Comparison of ENCODE assay signal across 4 worm cellular contexts in the genomic region with DNA sequence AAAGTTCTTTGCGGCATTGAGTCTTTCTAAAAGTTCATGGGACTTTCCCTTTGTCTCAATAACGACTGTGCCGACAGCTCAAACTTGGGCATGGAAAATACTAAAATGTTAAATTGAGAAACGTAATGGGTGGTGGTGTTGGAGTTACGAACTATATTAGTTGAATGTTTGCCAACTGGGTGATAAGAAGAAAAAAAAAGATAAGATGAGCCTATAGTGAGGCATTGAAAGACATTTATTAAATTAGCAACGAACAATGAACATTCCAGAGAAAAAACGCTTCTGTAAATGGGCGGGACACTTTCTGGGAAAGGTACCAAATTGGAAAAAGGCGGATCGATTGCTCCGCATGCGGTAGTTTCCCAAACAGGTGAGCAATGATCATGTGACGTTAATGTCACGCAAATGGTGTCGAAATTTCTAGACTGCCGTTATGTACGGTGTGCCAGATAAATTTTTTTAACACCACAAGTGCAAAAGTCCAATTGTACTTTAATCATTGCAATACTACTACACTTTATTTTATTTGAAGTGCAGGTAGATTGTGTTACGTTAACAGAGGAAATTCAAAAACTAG.
A peak's percentile ranks its signal among the peaks of the same experiment; 100 is the strongest.
TF ChIP-seq lines count a peak whose summit lies in the region.

No protein-coding gene starts in this region.

TF ChIP-seq in whole organism, L1 larva, 84 proteins besides CTCF, POLR2A, EP300 and RAD21 (continued from another document):
- no peak for TF ChIP-seq C16A3.4 (tag; optimal IDR thresholded peaks at IDR 0.05; lab: Kevin White, UChicago)
- no peak for TF ChIP-seq hlh-17 (GFP tag; optimal IDR thresholded peaks at IDR 0.05; lab: Kevin White, UChicago; ENCODE audit: borderline replicate concordance)
- TF ChIP-seq irx-1 (tag; optimal IDR thresholded peaks at IDR 0.05; lab: Kevin White, UChicago) = no peak

TF ChIP-seq in whole organism, L2 larva, 48 proteins besides CTCF, POLR2A, EP300 and RAD21 (continued from another document):
- TF ChIP-seq alr-1 (tag; optimal IDR thresholded peaks at IDR 0.05; lab: Kevin White, UChicago) (no peak), gmeb-1 (tag; optimal IDR thresholded peaks at IDR 0.05; lab: Kevin White, UChicago) (no peak), lin-39 (tag; optimal IDR thresholded peaks at IDR 0.05; lab: Kevin White, UChicago) (no peak), crh-2 (tag; optimal IDR thresholded peaks at IDR 0.05; lab: Kevin White, UChicago) (peak; percentile 36), nhr-237 (tag; optimal IDR thresholded peaks at IDR 0.05; lab: Kevin White, UChicago) (no peak), nhr-6 (tag; optimal IDR thresholded peaks at IDR 0.05; lab: Kevin White, UChicago) (no peak), ZK546.5 (tag; optimal IDR thresholded peaks at IDR 0.05; lab: Kevin White, UChicago) (no peak), nhr-25 (tag; optimal IDR thresholded peaks at IDR 0.05; lab: Kevin White, UChicago) (no peak), Y55F3AM.14 (GFP tag; optimal IDR thresholded peaks at IDR 0.05; lab: Kevin White, UChicago) (no peak), peb-1 (tag; optimal IDR thresholded peaks at IDR 0.05; lab: Kevin White, UChicago) (no peak), mab-5 (tag; optimal IDR thresholded peaks at IDR 0.05; lab: Kevin White, UChicago) (no peak), F13H6.1 (tag; optimal IDR thresholded peaks at IDR 0.05; lab: Kevin White, UChicago) (peak; percentile 8), nhr-77 (tag; optimal IDR thresholded peaks at IDR 0.05; lab: Kevin White, UChicago) (no peak), sma-9 (GFP tag; optimal IDR thresholded peaks at IDR 0.05; lab: Kevin White, UChicago) (peak; percentile 31), sma-9 (tag; optimal IDR thresholded peaks at IDR 0.05; lab: Kevin White, UChicago) (no peak), sma-3 (GFP tag; optimal IDR thresholded peaks at IDR 0.05; lab: Kevin White, UChicago) (peak; percentile 13), nhr-129 (tag; optimal IDR thresholded peaks at IDR 0.05; lab: Kevin White, UChicago) (peak; percentile 7), nhr-21 (tag; optimal IDR thresholded peaks at IDR 0.05; lab: Kevin White, UChicago) (no peak), nhr-12 (tag; optimal IDR thresholded peaks at IDR 0.05; lab: Kevin White, UChicago) (no peak)

TF ChIP-seq in whole organism, L3 larva, 47 proteins besides CTCF, POLR2A, EP300 and RAD21 (continued from another document):
- no peak for TF ChIP-seq mml-1 (tag; optimal IDR thresholded peaks at IDR 0.05; lab: Kevin White, UChicago)

TF ChIP-seq in whole organism, L4 larva, 104 proteins besides CTCF, POLR2A, EP300 and RAD21 (continued from another document):
- TF ChIP-seq Y48G9A.11 (GFP tag; IDR thresholded peaks at IDR 0.05; lab: Robert Waterston, UW) = no peak
- TF ChIP-seq pha-4 (GFP tag; IDR thresholded peaks at IDR 0.05; lab: Robert Waterston, UW) = 0 out of 2 replicates have a peak, but pooled peaks have one; percentile 21
- TF ChIP-seq pha-4 (tag; optimal IDR thresholded peaks at IDR 0.05; lab: Kevin White, UChicago) = no peak
- TF ChIP-seq lin-15B (tag; optimal IDR thresholded peaks at IDR 0.05; lab: Kevin White, UChicago) = no peak
- no peak for TF ChIP-seq vab-7 (GFP tag; IDR thresholded peaks at IDR 0.05; lab: Robert Waterston, UW)
- TF ChIP-seq mdl-1 (tag; optimal IDR thresholded peaks at IDR 0.05; lab: Kevin White, UChicago) = no peak
- TF ChIP-seq F37D6.2 (tag; optimal IDR thresholded peaks at IDR 0.05; lab: Kevin White, UChicago) = no peak
- no peak for TF ChIP-seq madf-5 (GFP tag; IDR thresholded peaks at IDR 0.05; lab: Robert Waterston, UW)
- TF ChIP-seq aha-1 (tag; lab: Kevin White, UChicago) = peak; percentile 93
- TF ChIP-seq tra-1 (GFP tag; IDR thresholded peaks at IDR 0.05; lab: Robert Waterston, UW) = 0 out of 2 replicates have a peak, but pooled peaks have one; percentile 29
- no peak for TF ChIP-seq ztf-11 (tag; optimal IDR thresholded peaks at IDR 0.05; lab: Kevin White, UChicago)
- TF ChIP-seq mes-2 (tag; optimal IDR thresholded peaks at IDR 0.05; lab: Kevin White, UChicago; ENCODE audit: poor library complexity, severe bottlenecking) = no peak
- no peak for TF ChIP-seq mxl-2 (GFP tag; conservative IDR thresholded peaks at IDR 0.05; lab: Robert Waterston, UW)
- TF ChIP-seq nhr-41 (GFP tag; IDR thresholded peaks at IDR 0.05; lab: Robert Waterston, UW) = no peak
- TF ChIP-seq egl-27 (tag; optimal IDR thresholded peaks at IDR 0.05; lab: Kevin White, UChicago) = no peak
- no peak for TF ChIP-seq fkh-10 (GFP tag; optimal IDR thresholded peaks at IDR 0.05; lab: Kevin White, UChicago)
- TF ChIP-seq Y75B8A.6 (GFP tag; IDR thresholded peaks at IDR 0.05; lab: Robert Waterston, UW) = no peak
- no peak for TF ChIP-seq F10B5.3 (tag; optimal IDR thresholded peaks at IDR 0.05; lab: Kevin White, UChicago)
- no peak for TF ChIP-seq mep-1 (tag; optimal IDR thresholded peaks at IDR 0.05; lab: Kevin White, UChicago)
- TF ChIP-seq hlh-30 (tag; optimal IDR thresholded peaks at IDR 0.05; lab: Kevin White, UChicago; ENCODE audit: insufficient read depth) = peak; percentile 71
- TF ChIP-seq lim-7 (GFP tag; IDR thresholded peaks at IDR 0.05; lab: Robert Waterston, UW) = no peak
- TF ChIP-seq unc-39 (tag; optimal IDR thresholded peaks at IDR 0.05; lab: Kevin White, UChicago) = no peak
- no peak for TF ChIP-seq nhr-237 (tag; optimal IDR thresholded peaks at IDR 0.05; lab: Kevin White, UChicago)
- no peak for TF ChIP-seq set-16 (GFP tag; IDR thresholded peaks at IDR 0.05; lab: Robert Waterston, UW)
- TF ChIP-seq daf-16 (GFP tag; optimal IDR thresholded peaks at IDR 0.05; lab: Kevin White, UChicago) = no peak
- TF ChIP-seq daf-16 (tag; optimal IDR thresholded peaks at IDR 0.05; lab: Kevin White, UChicago) = peak; percentile 33
- TF ChIP-seq mxl-3 (GFP tag; optimal IDR thresholded peaks at IDR 0.05; lab: Kevin White, UChicago) = no peak
- TF ChIP-seq ZK337.2 (GFP tag; IDR thresholded peaks at IDR 0.05; lab: Robert Waterston, UW) = no peak
- peak; percentile 12 for TF ChIP-seq nhr-28 (tag; optimal IDR thresholded peaks at IDR 0.05; lab: Kevin White, UChicago)
- no peak for TF ChIP-seq ceh-44 (GFP tag; IDR thresholded peaks at IDR 0.05; lab: Robert Waterston, UW)
- no peak for TF ChIP-seq lin-29 (GFP tag; IDR thresholded peaks at IDR 0.05; lab: Robert Waterston, UW)
- TF ChIP-seq zip-2 (tag; optimal IDR thresholded peaks at IDR 0.05; lab: Kevin White, UChicago) = no peak
- no peak for TF ChIP-seq nhr-6 (tag; optimal IDR thresholded peaks at IDR 0.05; lab: Kevin White, UChicago)
- peak; percentile 60 for TF ChIP-seq pqm-1 (tag; optimal IDR thresholded peaks at IDR 0.05; lab: Kevin White, UChicago)
- no peak for TF ChIP-seq lin-38 (GFP tag; IDR thresholded peaks at IDR 0.05; lab: Robert Waterston, UW)
- TF ChIP-seq nhr-48 (tag; optimal IDR thresholded peaks at IDR 0.05; lab: Kevin White, UChicago) = peak; percentile 38
- TF ChIP-seq dmd-6 (GFP tag; IDR thresholded peaks at IDR 0.05; lab: Robert Waterston, UW) = peak; percentile 61
- no peak for TF ChIP-seq zfp-3 (GFP tag; conservative IDR thresholded peaks at IDR 0.05; lab: Robert Waterston, UW)
TF ChIP-seq in whole organism, L4 larva: peak in this region for 14.
